Worm (Caenorhabditis elegans) whole organism, L4 larva: ENCODE results near the gene aat-3.

Source experiments
- aly-2 ChIP-seq: sonication (generic microtip); optimal IDR thresholded peaks from 2 replicates; lab custom pipeline; 2018; ENCODE audit warnings: missing biosample characterization, missing genetic modification characterization
- ceh-82 ChIP-seq: sonication (generic microtip); optimal IDR thresholded peaks from 2 replicates; lab custom pipeline; 2017; ENCODE audit warnings: missing biosample characterization, missing genetic modification characterization
- ces-1 ChIP-seq: fragments of 150-350 bp; sonication (generic microtip); optimal IDR thresholded peaks from 4 replicates; lab custom pipeline; 2014; ENCODE audit warnings: missing biosample characterization, missing genetic modification reagents, missing genetic modification characterization
- lin-15B ChIP-seq: fragments of 150-350 bp; sonication (generic microtip); optimal IDR thresholded peaks from 3 replicates; lab custom pipeline; 2014; ENCODE audit warnings: missing biosample characterization, missing genetic modification characterization
- mes-2 ChIP-seq: sonication (generic microtip); optimal IDR thresholded peaks from 2 replicates; lab custom pipeline; 2016; ENCODE audit warnings: missing genotype, mild to moderate bottlenecking, missing genetic modification characterization, missing compliant biosample characterization; ENCODE audit not compliant: poor library complexity, severe bottlenecking
- nhr-10 ChIP-seq: fragments of 150-350 bp; optimal IDR thresholded peaks from 2 replicates; lab custom pipeline; 2014; ENCODE audit warnings: missing biosample characterization, missing genetic modification characterization
- nhr-25 ChIP-seq: sonication (generic microtip); optimal IDR thresholded peaks from 2 replicates; lab custom pipeline; 2017; ENCODE audit warnings: missing genetic modification characterization, mild to moderate bottlenecking, missing compliant biosample characterization, antibody characterized with exemption, moderate library complexity, borderline replicate concordance; ENCODE audit not compliant: insufficient read depth
- nhr-6 ChIP-seq: fragments of 150-350 bp; optimal IDR thresholded peaks from 2 replicates; lab custom pipeline; 2014; ENCODE audit warnings: missing biosample characterization, missing genetic modification characterization
- snpc-4 ChIP-seq: fragments of 150-350 bp; optimal IDR thresholded peaks from 2 replicates; lab custom pipeline; 2014; ENCODE audit warnings: missing biosample characterization, missing genetic modification characterization

ce11 chrX:2595027-2595756 is 43.1 kb downstream of the aat-3 start:
- TF ChIP-seq ceh-82 = no peak
- no peak for TF ChIP-seq nhr-25
- TF ChIP-seq aly-2 = no peak
- no peak for TF ChIP-seq lin-15B (tag; lab: Kevin White, UChicago)
- TF ChIP-seq nhr-6 = no peak
- TF ChIP-seq mes-2 (tag; lab: Kevin White, UChicago) = no peak
- no peak for TF ChIP-seq snpc-4
- no peak for TF ChIP-seq nhr-10 (tag; lab: Kevin White, UChicago)
- no peak for TF ChIP-seq ces-1 (GFP tag; lab: Kevin White, UChicago)
